Worm (Caenorhabditis elegans) whole organism, L4 larva: ENCODE measurements around the gene lgc-48.

ENCODE experiments used
- ceh-28 ChIP-seq: fragments of 150-350 bp; optimal IDR thresholded peaks from 2 replicates; lab custom pipeline; 2014; ENCODE audit warnings: missing biosample characterization, missing genetic modification reagents, missing genetic modification characterization
- cey-2 ChIP-seq: sonication (generic microtip); optimal IDR thresholded peaks from 3 replicates; lab custom pipeline; 2017; ENCODE audit warnings: missing genetic modification characterization, mild to moderate bottlenecking, missing compliant biosample characterization, antibody characterized with exemption, borderline replicate concordance; ENCODE audit not compliant: insufficient read depth
- egl-27 ChIP-seq: sonication (generic microtip); optimal IDR thresholded peaks from 3 replicates; lab custom pipeline; 2017; ENCODE audit warnings: missing biosample characterization, missing genetic modification reagents, missing genetic modification characterization
- hmg-1.1 ChIP-seq: fragments of 200-800 bp; sonication (Bioruptor generic); IDR thresholded peaks from 2 replicates; pipeline ENCODE4 v1.3.6; 2022; ENCODE audit warnings: missing genetic modification reagents, missing genetic modification characterization, missing compliant biosample characterization
- lir-3 ChIP-seq: sonication (generic microtip); optimal IDR thresholded peaks from 2 replicates; lab custom pipeline; 2016; ENCODE audit warnings: mild to moderate bottlenecking, missing genetic modification characterization, missing compliant biosample characterization
- mep-1 ChIP-seq: fragments of 150-350 bp; sonication (generic microtip); optimal IDR thresholded peaks from 3 replicates; lab custom pipeline; 2014; ENCODE audit warnings: missing biosample characterization, missing genetic modification characterization
- nhr-10 ChIP-seq: fragments of 150-350 bp; optimal IDR thresholded peaks from 2 replicates; lab custom pipeline; 2014; ENCODE audit warnings: missing biosample characterization, missing genetic modification characterization
- nhr-102 ChIP-seq: sonication (generic microtip); optimal IDR thresholded peaks from 2 replicates; lab custom pipeline; 2016; ENCODE audit warnings: mild to moderate bottlenecking, missing genetic modification characterization, moderate library complexity, missing compliant biosample characterization
- nhr-6 ChIP-seq: fragments of 150-350 bp; optimal IDR thresholded peaks from 2 replicates; lab custom pipeline; 2014; ENCODE audit warnings: missing biosample characterization, missing genetic modification characterization
- snpc-4 ChIP-seq: fragments of 150-350 bp; optimal IDR thresholded peaks from 2 replicates; lab custom pipeline; 2014; ENCODE audit warnings: missing biosample characterization, missing genetic modification characterization
- tag-97 ChIP-seq: fragments of 200-800 bp; sonication (Bioruptor generic); IDR thresholded peaks from 2 replicates; pipeline ENCODE4 v1.3.6; 2022; ENCODE audit warnings: missing genetic modification characterization, missing compliant biosample characterization
- unc-39 ChIP-seq: sonication (generic microtip); optimal IDR thresholded peaks from 2 replicates; lab custom pipeline; 2017; ENCODE audit warnings: missing biosample characterization, missing genetic modification characterization
- unc-62 ChIP-seq, 3 experiments: fragments of 150-350 bp in 1 of 3; sonication (generic microtip); optimal IDR thresholded peaks in 2 of 3; peaks in 1 of 3; 1 replicate in 1 of 3; 2 replicates in 2 of 3; lab custom pipeline; 2014 to 2017; ENCODE audit warnings: missing biosample characterization in 3 of 3, missing genetic modification characterization in 3 of 3, missing genetic modification reagents in 3 of 3, missing genotype in 1 of 3

DNA sequence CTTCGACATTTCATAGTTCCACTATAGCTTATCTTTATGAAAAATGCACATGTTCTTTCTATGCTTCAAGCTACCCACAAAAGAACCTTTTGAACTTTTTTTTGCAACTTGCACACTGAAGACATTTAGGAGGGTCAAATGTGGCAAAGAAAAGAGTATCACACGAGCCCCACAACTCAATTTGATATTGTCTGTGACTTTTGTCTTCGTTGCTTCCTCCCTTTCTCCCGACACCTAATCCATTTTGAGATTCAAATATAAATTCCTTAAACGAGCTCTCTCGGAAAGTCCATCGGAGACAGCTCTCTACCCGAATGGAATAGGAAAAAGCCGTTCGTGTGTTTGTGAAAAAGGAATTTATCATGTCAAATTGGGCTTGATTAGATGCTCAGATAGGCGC is 10.3 kb downstream of the lgc-48 start:
- no peak for TF ChIP-seq unc-39 (tag; lab: Kevin White, UChicago)
- TF ChIP-seq mep-1, result no peak
- no peak for TF ChIP-seq nhr-102
- TF ChIP-seq cey-2 (tag; lab: Kevin White, UChicago), result no peak
- TF ChIP-seq nhr-6 (tag; lab: Kevin White, UChicago), result no peak
- TF ChIP-seq lir-3 (tag; lab: Kevin White, UChicago), result no peak
- TF ChIP-seq tag-97, result no peak
- TF ChIP-seq egl-27 (tag; lab: Kevin White, UChicago), result no peak
- no peak for TF ChIP-seq nhr-10
- TF ChIP-seq ceh-28 (tag; lab: Kevin White, UChicago), result no peak
- TF ChIP-seq unc-62 (GFP tag; optimal IDR thresholded peaks at IDR 0.05 in 1 of 2; lab: Kevin White, UChicago), result no peak
- TF ChIP-seq unc-62 (tag; optimal IDR thresholded peaks at IDR 0.05; lab: Kevin White, UChicago), result no peak
- no peak for TF ChIP-seq snpc-4 (tag; lab: Kevin White, UChicago)
- no peak for TF ChIP-seq hmg-1.1
